Worm (Caenorhabditis elegans) whole organism, late embryonic: ENCODE measurements around the gene clhm-1.

Experiments used
- F13H6.1 ChIP-seq: sonication (generic microtip); optimal IDR thresholded peaks from 2 replicates; lab custom pipeline; 2016; ENCODE audit warnings: missing genetic modification characterization, missing compliant biosample characterization
- sox-4 ChIP-seq: sonication (generic microtip); optimal IDR thresholded peaks from 2 replicates; lab custom pipeline; 2017; ENCODE audit warnings: mild to moderate bottlenecking, missing genetic modification characterization, inconsistent platforms, missing compliant biosample characterization

- TF ChIP-seq F13H6.1 (tag; lab: Kevin White, UChicago) (no peak), sox-4 (no peak)
These were observed 32.4 kb downstream of the clhm-1 start for ce11 chrII:6838270-6838878.
